Fruit fly (Drosophila melanogaster): ENCODE results near the gene Pmi.
A peak's percentile ranks its signal among the peaks of the same experiment; 100 is the strongest.

Pmi gene

DNA sequence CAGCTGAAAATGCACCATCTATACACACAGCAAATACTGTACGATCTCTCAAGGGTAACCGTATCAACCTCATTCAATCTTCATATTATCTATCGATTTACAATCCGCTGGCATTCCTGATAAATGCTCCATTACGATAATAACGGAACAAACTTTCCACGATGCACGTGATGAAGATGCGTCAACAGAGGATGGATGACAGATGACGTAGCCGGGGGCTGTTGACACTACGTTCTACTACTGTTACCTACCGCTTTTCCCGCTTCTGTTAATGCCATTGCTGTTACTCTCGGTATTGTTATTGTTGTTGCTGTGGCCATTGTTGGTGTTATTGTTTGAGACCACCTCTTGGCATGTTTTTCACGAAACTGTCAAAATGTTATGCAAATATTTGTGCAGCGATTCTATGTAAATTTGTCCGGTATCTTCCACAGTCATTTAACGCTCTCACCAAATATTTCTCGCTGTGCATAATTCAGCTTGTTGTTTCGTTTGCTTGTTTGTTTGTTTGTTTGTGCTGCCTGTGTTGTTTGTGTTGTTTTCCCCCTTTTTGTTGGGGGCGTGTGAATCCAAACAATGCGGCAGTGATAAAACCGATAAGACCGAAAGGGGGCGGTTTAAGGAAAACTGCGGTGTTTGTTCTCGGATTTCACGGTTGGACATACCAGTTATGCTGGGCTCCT, 44.1 kb downstream of the Pmi start (continued):
- TF ChIP-seq CG9215 (GFP tag; IDR thresholded peaks at IDR 0.05) (no peak), CG13296 (GFP tag; optimal IDR thresholded peaks at IDR 0.05) (peak; percentile 74), Dbx (GFP tag; IDR thresholded peaks at IDR 0.05) (no peak), Usf (GFP tag; optimal IDR thresholded peaks at IDR 0.05) (peak; percentile 66), CG34422 (GFP tag; IDR thresholded peaks at IDR 0.05) (no peak), sr (GFP tag; IDR thresholded peaks at IDR 0.05) (peak; percentile 47; the same call in 1 of the 3 replicates), CG11093 (GFP tag; IDR thresholded peaks at IDR 0.05) (no peak), zen2 (GFP tag; IDR thresholded peaks at IDR 0.05; ENCODE audit: partially characterized antibody) (no peak), vvl (GFP tag; IDR thresholded peaks at IDR 0.05) (peak; percentile 72), tll (GFP tag; optimal IDR thresholded peaks at IDR 0.05) (peak in 1 of 2 experiments; percentile 76), Xbp1 (GFP tag; optimal IDR thresholded peaks at IDR 0.05) (peak; percentile 44), Atf3 (GFP tag; optimal IDR thresholded peaks at IDR 0.05) (peak; percentile 75), Antp (GFP tag; optimal IDR thresholded peaks at IDR 0.05) (peak; percentile 73), Adf1 (GFP tag; IDR thresholded peaks at IDR 0.05) (no peak), CG9727 (GFP tag; optimal IDR thresholded peaks at IDR 0.05) (peak; percentile 93), az2 (GFP tag; optimal IDR thresholded peaks at IDR 0.05) (peak; percentile 59), Mes4 (GFP tag; optimal IDR thresholded peaks at IDR 0.05) (peak; percentile 90), NFAT (GFP tag; IDR thresholded peaks at IDR 0.05) (no peak), CG2202 (tag; optimal IDR thresholded peaks at IDR 0.05) (peak; percentile 92), pita (GFP tag; optimal IDR thresholded peaks at IDR 0.05) (no peak), run (tag; optimal IDR thresholded peaks at IDR 0.05) (peak; percentile 73), CG32767 (GFP tag; IDR thresholded peaks at IDR 0.05) (peak; percentile 50; the same call in 1 of the 2 replicates), ems (GFP tag; optimal IDR thresholded peaks at IDR 0.05) (peak; percentile 76), oc (tag; optimal IDR thresholded peaks at IDR 0.05) (peak; percentile 87), Bgb (GFP tag; IDR thresholded peaks at IDR 0.05; ENCODE audit: partially characterized antibody) (no peak), ab (GFP tag; optimal IDR thresholded peaks at IDR 0.05) (no peak), CG10979 (tag; optimal IDR thresholded peaks at IDR 0.05) (peak; percentile 78), Dp (GFP tag; optimal IDR thresholded peaks at IDR 0.05) (no peak), Atf6 (GFP tag; IDR thresholded peaks at IDR 0.05) (peak; percentile 36; the same call in 1 of the 2 replicates), ranshi (GFP tag; IDR thresholded peaks at IDR 0.05) (peak; percentile 73), CG6654 (GFP tag; optimal IDR thresholded peaks at IDR 0.05) (peak; percentile 56), CG4282 (GFP tag; optimal IDR thresholded peaks at IDR 0.05) (peak; percentile 46), D19B (GFP tag; optimal IDR thresholded peaks at IDR 0.05) (peak; percentile 36), sisA (GFP tag; IDR thresholded peaks at IDR 0.05) (peak; percentile 26; the same call in 1 of the 2 replicates), Dek (tag; optimal IDR thresholded peaks at IDR 0.05) (no peak), gce (GFP tag; IDR thresholded peaks at IDR 0.05) (peak; percentile 74; the same call in 1 of the 3 replicates), Scr (GFP tag; IDR thresholded peaks at IDR 0.05; ENCODE audit: partially characterized antibody) (no peak), peb (GFP tag; IDR thresholded peaks at IDR 0.05) (no peak), CG9609 (GFP tag; optimal IDR thresholded peaks at IDR 0.05) (peak; percentile 81), klu (GFP tag; IDR thresholded peaks at IDR 0.05) (no peak), CG7745 (tag; optimal IDR thresholded peaks at IDR 0.05) (peak; percentile 75), CG13894 (tag; optimal IDR thresholded peaks at IDR 0.05) (no peak), CG31388 (GFP tag; optimal IDR thresholded peaks at IDR 0.05) (peak; percentile 54), pfk (GFP tag; optimal IDR thresholded peaks at IDR 0.05) (peak; percentile 42), ci (GFP tag; IDR thresholded peaks at IDR 0.05) (peak; percentile 90), Trl (optimal IDR thresholded peaks at IDR 0.05) (no peak), Trl (GFP tag; optimal IDR thresholded peaks at IDR 0.05) (peak; percentile 89), slbo (GFP tag; IDR thresholded peaks at IDR 0.05) (0 out of 2 replicates have a peak, but pooled peaks have one; percentile 20), tna (GFP tag; IDR thresholded peaks at IDR 0.05; ENCODE audit: partially characterized antibody) (no peak), CG31441 (GFP tag; IDR thresholded peaks at IDR 0.05) (peak; percentile 87)

All from whole organism, embryonic.